Fruit fly (Drosophila melanogaster) whole organism, embryonic: ENCODE measurements around the gene CG5096.

Experiments
- Abd-B ChIP-seq: fragments of 200-800 bp; sonication (Bioruptor generic); optimal IDR thresholded peaks from 2 replicates; lab custom pipeline; 2018; ENCODE audit warnings: missing biosample characterization, mild to moderate bottlenecking, missing genetic modification characterization, moderate library complexity
- B-H2 ChIP-seq: fragments of 200-800 bp; sonication (Bioruptor generic); optimal IDR thresholded peaks from 2 replicates; lab custom pipeline; 2018; ENCODE audit warnings: missing biosample characterization, mild to moderate bottlenecking, missing genetic modification characterization
- BEAF-32 ChIP-seq: fragments of 200-800 bp; sonication (Bioruptor generic); optimal IDR thresholded peaks from 3 replicates; lab custom pipeline; 2017; ENCODE audit warnings: missing biosample characterization, missing genetic modification characterization, mild to moderate bottlenecking, moderate library complexity, missing genetic modification reagents
- CG10147 ChIP-seq: fragments of 200-800 bp; sonication (Bioruptor generic); optimal IDR thresholded peaks from 2 replicates; lab custom pipeline; 2019; ENCODE audit warnings: missing biosample characterization, mild to moderate bottlenecking, missing genetic modification characterization, moderate library complexity
- CG11085 ChIP-seq: fragments of 200-800 bp; sonication (Bioruptor generic); IDR thresholded peaks from 2 replicates; pipeline ENCODE4 v1.3.6; 2022; ENCODE audit warnings: missing biosample characterization, missing genetic modification characterization
- CG12155 ChIP-seq: fragments of 200-800 bp; sonication (Bioruptor generic); optimal IDR thresholded peaks from 3 replicates; lab custom pipeline; 2016; ENCODE audit warnings: missing biosample characterization, missing genetic modification characterization
- CG13296 ChIP-seq: fragments of 200-800 bp; sonication (Bioruptor generic); optimal IDR thresholded peaks from 3 replicates; lab custom pipeline; 2018; ENCODE audit warnings: missing biosample characterization, mild to moderate bottlenecking, missing genetic modification characterization
- CG14710 ChIP-seq: fragments of 200-800 bp; sonication (Bioruptor generic); optimal IDR thresholded peaks from 3 replicates; lab custom pipeline; 2019; ENCODE audit warnings: missing biosample characterization, mild to moderate bottlenecking, missing genetic modification characterization, moderate library complexity
- CG17829 ChIP-seq: fragments of 200-800 bp; optimal IDR thresholded peaks from 2 replicates; lab custom pipeline; 2019; ENCODE audit warnings: missing biosample characterization, mild to moderate bottlenecking, missing genetic modification characterization, moderate library complexity
- CG30020 ChIP-seq: fragments of 200-800 bp; optimal IDR thresholded peaks from 2 replicates; lab custom pipeline; 2019; ENCODE audit warnings: missing biosample characterization, mild to moderate bottlenecking, missing genetic modification characterization, moderate library complexity
- CG31441 ChIP-seq: fragments of 200-800 bp; sonication (Bioruptor generic); IDR thresholded peaks from 2 replicates; pipeline ENCODE4 v1.3.6; 2022; ENCODE audit warnings: missing biosample characterization, missing genetic modification characterization
- CG33557 ChIP-seq: fragments of 200-800 bp; sonication (Bioruptor generic); optimal IDR thresholded peaks from 2 replicates; lab custom pipeline; 2019; ENCODE audit warnings: missing biosample characterization, mild to moderate bottlenecking, missing genetic modification characterization, moderate library complexity
- CG34224 ChIP-seq: fragments of 200-800 bp; sonication (Bioruptor generic); IDR thresholded peaks from 3 replicates; pipeline ENCODE4 v1.3.6; 2022; ENCODE audit warnings: missing biosample characterization, missing genetic modification characterization; ENCODE audit not compliant: partially characterized antibody
- CG4617 ChIP-seq: fragments of 200-800 bp; sonication (Bioruptor generic); optimal IDR thresholded peaks from 3 replicates; lab custom pipeline; 2016; ENCODE audit warnings: missing biosample characterization, missing genetic modification characterization, borderline replicate concordance
- CG6654 ChIP-seq: fragments of 200-800 bp; sonication (Bioruptor generic); optimal IDR thresholded peaks from 2 replicates; lab custom pipeline; 2017; ENCODE audit warnings: missing biosample characterization, mild to moderate bottlenecking, missing genetic modification characterization
- CG6791 ChIP-seq: fragments of 200-800 bp; sonication (Bioruptor generic); IDR thresholded peaks from 3 replicates; pipeline ENCODE4 v1.3.6; 2022; ENCODE audit warnings: missing biosample characterization, missing genetic modification characterization; ENCODE audit not compliant: partially characterized antibody
- CG7963 ChIP-seq: fragments of 200-800 bp; sonication (Bioruptor generic); IDR thresholded peaks from 3 replicates; pipeline ENCODE4 v1.3.6; 2022; ENCODE audit warnings: missing biosample characterization, missing genetic modification characterization; ENCODE audit not compliant: partially characterized antibody
- CG8290 ChIP-seq, 3 experiments: fragments of 200-800 bp; sonication (Bioruptor generic); optimal IDR thresholded peaks; 2 replicates each; lab custom pipeline; 2016 to 2019; ENCODE audit warnings: missing biosample characterization in 3 of 3, missing genetic modification characterization in 3 of 3, mild to moderate bottlenecking in 2 of 3, moderate library complexity in 1 of 3
- CG8924 ChIP-seq: fragments of 200-800 bp; optimal IDR thresholded peaks from 3 replicates; lab custom pipeline; 2019; ENCODE audit warnings: missing biosample characterization, mild to moderate bottlenecking, missing genetic modification characterization, moderate library complexity
- D ChIP-seq, 2 experiments: fragments of 200-800 bp in 1 of 2; fragments of >200 bp in 1 of 2; sonication (Bioruptor generic) in 1 of 2; optimal IDR thresholded peaks; 2 replicates in 1 of 2; 3 replicates in 1 of 2; lab custom pipeline; 2017; ENCODE audit warnings: mild to moderate bottlenecking in 1 of 2, missing biosample characterization in 1 of 2, missing genetic modification characterization in 1 of 2, missing genetic modification reagents in 1 of 2
- Dad ChIP-seq: fragments of 200-800 bp; sonication (Bioruptor generic); optimal IDR thresholded peaks from 3 replicates; lab custom pipeline; 2016; ENCODE audit warnings: missing biosample characterization, missing genetic modification characterization
- Dll ChIP-seq: fragments of 200-800 bp; sonication (Bioruptor generic); IDR thresholded peaks from 4 replicates; pipeline ENCODE4 v1.3.6; 2022; ENCODE audit warnings: missing biosample characterization, missing genetic modification characterization; ENCODE audit not compliant: partially characterized antibody
- Dref ChIP-seq: fragments of 200-800 bp; sonication (Bioruptor generic); IDR thresholded peaks from 2 replicates; pipeline ENCODE4 v1.3.6; 2022; ENCODE audit warnings: missing biosample characterization, missing genetic modification characterization
- Fer2 ChIP-seq: fragments of 200-800 bp; sonication (Bioruptor generic); optimal IDR thresholded peaks from 2 replicates; lab custom pipeline; 2018; ENCODE audit warnings: missing biosample characterization, mild to moderate bottlenecking, missing genetic modification characterization, moderate library complexity
- MESR4 ChIP-seq: fragments of 200-800 bp; sonication (Bioruptor generic); optimal IDR thresholded peaks from 2 replicates; lab custom pipeline; 2018; ENCODE audit warnings: missing biosample characterization, mild to moderate bottlenecking, missing genetic modification characterization, moderate library complexity
- Med ChIP-seq: fragments of 200-800 bp; sonication (Bioruptor generic); peaks from one replicate; lab custom pipeline; 2016; ENCODE audit warnings: missing biosample characterization, missing genetic modification characterization, mild to moderate bottlenecking, inconsistent platforms, moderate library complexity
- Six4 ChIP-seq: fragments of 200-800 bp; sonication (Bioruptor generic); optimal IDR thresholded peaks from 2 replicates; lab custom pipeline; 2016; ENCODE audit warnings: missing biosample characterization, missing genetic modification characterization
- Sry-β ChIP-seq: fragments of 200-800 bp; sonication (Bioruptor generic); optimal IDR thresholded peaks from 2 replicates; lab custom pipeline; 2018; ENCODE audit warnings: missing biosample characterization, mild to moderate bottlenecking, missing genetic modification characterization, moderate library complexity
- Stat92E ChIP-seq, 3 experiments: fragments of >200 bp in 2 of 3; fragments of 200-800 bp in 1 of 3; sonication (Bioruptor generic) in 1 of 3; optimal IDR thresholded peaks; 2 replicates each; lab custom pipeline; 2017 to 2019; ENCODE audit warnings: missing biosample characterization in 3 of 3, missing genetic modification characterization in 3 of 3, mild to moderate bottlenecking in 1 of 3, moderate library complexity in 1 of 3
- amos ChIP-seq: fragments of 200-800 bp; sonication (Bioruptor generic); IDR thresholded peaks from 2 replicates; pipeline ENCODE4 v1.3.6; 2022; ENCODE audit warnings: missing biosample characterization, missing genetic modification characterization; ENCODE audit not compliant: partially characterized antibody
- ash1 ChIP-seq: fragments of 200-800 bp; sonication (Bioruptor generic); optimal IDR thresholded peaks from 2 replicates; lab custom pipeline; 2018; ENCODE audit warnings: missing biosample characterization, mild to moderate bottlenecking, missing genetic modification characterization
- bowl ChIP-seq: fragments of 200-800 bp; sonication (Bioruptor generic); IDR thresholded peaks from 2 replicates; pipeline ENCODE4 v1.3.6; 2022; ENCODE audit warnings: missing biosample characterization, missing genetic modification characterization
- cg ChIP-seq: fragments of 200-800 bp; sonication (Bioruptor generic); optimal IDR thresholded peaks from 3 replicates; lab custom pipeline; 2019; ENCODE audit warnings: missing biosample characterization, mild to moderate bottlenecking, missing genetic modification characterization, moderate library complexity
- dimm ChIP-seq: fragments of 200-800 bp; sonication (Bioruptor generic); IDR thresholded peaks from 2 replicates; pipeline ENCODE4 v1.3.6; 2022; ENCODE audit warnings: missing biosample characterization, missing genetic modification characterization
- dm ChIP-seq: fragments of 200-800 bp; sonication (Bioruptor generic); optimal IDR thresholded peaks from 3 replicates; lab custom pipeline; 2016; ENCODE audit warnings: missing biosample characterization, missing genetic modification characterization
- dmrt11E ChIP-seq: fragments of 200-800 bp; sonication (Bioruptor generic); optimal IDR thresholded peaks from 3 replicates; lab custom pipeline; 2018; ENCODE audit warnings: missing biosample characterization, mild to moderate bottlenecking, missing genetic modification characterization, moderate library complexity
- dpn ChIP-seq, 2 experiments: fragments of 200-800 bp; sonication (Bioruptor generic); optimal IDR thresholded peaks; 3 replicates each; lab custom pipeline; 2016; ENCODE audit warnings: missing biosample characterization in 2 of 2, missing genetic modification characterization in 2 of 2
- emc ChIP-seq: fragments of 200-800 bp; sonication (Bioruptor generic); optimal IDR thresholded peaks from 2 replicates; lab custom pipeline; 2016; ENCODE audit warnings: missing biosample characterization, missing genetic modification characterization
- en ChIP-seq: fragments of 200-800 bp; sonication (Bioruptor generic); optimal IDR thresholded peaks from 2 replicates; lab custom pipeline; 2016; ENCODE audit warnings: missing biosample characterization, missing genetic modification characterization
- eve ChIP-seq, 2 experiments: fragments of >200 bp; optimal IDR thresholded peaks; 2 replicates each; lab custom pipeline; 2017; ENCODE audit warnings: missing biosample characterization in 2 of 2, missing genetic modification characterization in 2 of 2
- her ChIP-seq: fragments of 200-800 bp; sonication (Bioruptor generic); optimal IDR thresholded peaks from 2 replicates; lab custom pipeline; 2016; ENCODE audit warnings: missing biosample characterization, missing genetic modification characterization
- knrl ChIP-seq: fragments of 200-800 bp; sonication (Bioruptor generic); IDR thresholded peaks from 3 replicates; pipeline ENCODE4 v1.3.6; 2022; ENCODE audit warnings: missing biosample characterization, missing genetic modification characterization; ENCODE audit not compliant: partially characterized antibody
- peb ChIP-seq: fragments of 200-800 bp; sonication (Bioruptor generic); IDR thresholded peaks from 2 replicates; pipeline ENCODE4 v1.3.6; 2022; ENCODE audit warnings: missing biosample characterization, missing genetic modification characterization
- sr ChIP-seq: fragments of 200-800 bp; sonication (Bioruptor generic); IDR thresholded peaks from 3 replicates; pipeline ENCODE4 v1.3.6; 2022; ENCODE audit warnings: missing biosample characterization, missing genetic modification characterization
- ssp ChIP-seq: fragments of 200-800 bp; sonication (Bioruptor generic); IDR thresholded peaks from 2 replicates; pipeline ENCODE4 v1.3.6; 2022; ENCODE audit warnings: missing biosample characterization, missing genetic modification characterization
- sug ChIP-seq: fragments of 200-800 bp; optimal IDR thresholded peaks from 2 replicates; lab custom pipeline; 2019; ENCODE audit warnings: missing biosample characterization, mild to moderate bottlenecking, missing genetic modification characterization, moderate library complexity
- trem ChIP-seq: fragments of 200-800 bp; optimal IDR thresholded peaks from 3 replicates; lab custom pipeline; 2019; ENCODE audit warnings: missing biosample characterization, mild to moderate bottlenecking, missing genetic modification characterization, moderate library complexity
- wor ChIP-seq: fragments of 200-800 bp; sonication (Bioruptor generic); IDR thresholded peaks from 2 replicates; pipeline ENCODE4 v1.3.6; 2022; ENCODE audit warnings: missing biosample characterization, missing genetic modification characterization

CG5096 gene

DNA sequence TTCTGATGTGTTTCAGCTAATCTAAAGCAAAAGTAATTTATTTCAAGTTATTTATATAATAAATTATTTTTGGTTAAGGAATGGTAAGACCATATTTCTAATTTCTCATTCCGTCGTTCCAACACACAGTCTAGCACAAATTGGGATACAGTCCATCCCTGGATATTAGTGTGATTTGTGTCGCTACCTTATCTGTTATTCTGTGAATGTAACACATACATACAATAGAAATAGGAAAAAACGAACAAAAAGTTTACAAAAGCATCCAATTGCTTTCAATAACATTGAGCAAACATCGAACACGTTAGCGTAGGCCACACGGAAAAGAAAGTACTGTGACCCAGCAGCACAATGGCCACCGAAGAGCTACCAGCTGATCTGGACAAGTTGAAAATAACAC is 15.5 kb upstream of the CG5096 start, which contains the start of gene CG5056 (continued):
- TF ChIP-seq dmrt11E (tag; lab: Kevin White, UChicago): peak; percentile 13
- no peak for TF ChIP-seq CG6654
- TF ChIP-seq emc: no peak
- TF ChIP-seq Sry-β (GFP tag; lab: Kevin White, UChicago): peak; percentile 50
- TF ChIP-seq wor (GFP tag; lab: Robert Waterston, UW): no peak
- peak in 1 of 3 experiments; percentile 77 for TF ChIP-seq Stat92E (GFP tag; optimal IDR thresholded peaks at IDR 0.05; lab: Kevin White, UChicago)
- TF ChIP-seq eve (GFP tag; optimal IDR thresholded peaks at IDR 0.05; lab: Kevin White, UChicago): no peak
- peak in 1 of 2 experiments; percentile 31 for TF ChIP-seq dpn (GFP tag; optimal IDR thresholded peaks at IDR 0.05; lab: Kevin White, UChicago)
- TF ChIP-seq ash1 (GFP tag; lab: Kevin White, UChicago): no peak
- no peak for TF ChIP-seq CG12155 (GFP tag; lab: Kevin White, UChicago)
- TF ChIP-seq Dad (GFP tag; lab: Kevin White, UChicago): no peak
- no peak for TF ChIP-seq dimm
- TF ChIP-seq Dref: peak; percentile 39
- TF ChIP-seq Abd-B (GFP tag; lab: Kevin White, UChicago): peak; percentile 36
- TF ChIP-seq ssp: peak; percentile 39; the same call in 1 of the 2 replicates
- TF ChIP-seq CG8924: peak; percentile 59
- peak; percentile 64 for TF ChIP-seq cg (GFP tag; lab: Kevin White, UChicago)
- TF ChIP-seq CG13296 (GFP tag; lab: Kevin White, UChicago): no peak
- TF ChIP-seq CG34224: no peak
- no peak for TF ChIP-seq sr (GFP tag; lab: Robert Waterston, UW)
- TF ChIP-seq CG31441 (GFP tag; lab: Robert Waterston, UW): no peak
- TF ChIP-seq CG8290 (GFP tag; optimal IDR thresholded peaks at IDR 0.05; lab: Kevin White, UChicago): peak; percentile 12
- no peak for TF ChIP-seq CG8290 (tag; optimal IDR thresholded peaks at IDR 0.05; lab: Kevin White, UChicago)
- 0 out of 3 replicates have a peak, but pooled peaks have one; percentile 25 for TF ChIP-seq CG6791
- peak; percentile 44 for TF ChIP-seq BEAF-32 (GFP tag; lab: Kevin White, UChicago)
- TF ChIP-seq her: peak; percentile 95
- TF ChIP-seq sug (tag; lab: Kevin White, UChicago): peak; percentile 37
- no peak for TF ChIP-seq B-H2 (GFP tag; lab: Kevin White, UChicago)
- no peak for TF ChIP-seq bowl (GFP tag; lab: Robert Waterston, UW)
- TF ChIP-seq CG30020 (tag; lab: Kevin White, UChicago): peak; percentile 100
- TF ChIP-seq Six4 (GFP tag; lab: Kevin White, UChicago): no peak
- TF ChIP-seq MESR4: peak; percentile 95
- TF ChIP-seq knrl (GFP tag; lab: Robert Waterston, UW): peak; percentile 39; the same call in 1 of the 3 replicates
- TF ChIP-seq trem: peak; percentile 69
- no peak for TF ChIP-seq CG11085
- peak; percentile 47 for TF ChIP-seq CG17829 (tag; lab: Kevin White, UChicago)
- peak; percentile 94 for TF ChIP-seq CG4617 (GFP tag; lab: Kevin White, UChicago)
- no peak for TF ChIP-seq CG7963 (GFP tag; lab: Robert Waterston, UW)
- no peak for TF ChIP-seq en (GFP tag; lab: Kevin White, UChicago)
- TF ChIP-seq peb: no peak
- TF ChIP-seq Med (GFP tag; lab: Kevin White, UChicago): peak; percentile 78
- TF ChIP-seq amos (GFP tag; lab: Robert Waterston, UW): peak; percentile 10; the same call in 1 of the 2 replicates
- no peak for TF ChIP-seq CG33557 (GFP tag; lab: Kevin White, UChicago)
- TF ChIP-seq CG10147 (GFP tag; lab: Kevin White, UChicago): peak; percentile 48
- TF ChIP-seq Fer2 (tag; lab: Kevin White, UChicago): no peak
- peak; percentile 28; the same call in 1 of the 4 replicates for TF ChIP-seq Dll
- no peak for TF ChIP-seq dm (GFP tag; lab: Kevin White, UChicago)
- TF ChIP-seq D (optimal IDR thresholded peaks at IDR 0.05; lab: Kevin White, UChicago): no peak
- TF ChIP-seq D (GFP tag; optimal IDR thresholded peaks at IDR 0.05; lab: Kevin White, UChicago): peak; percentile 22
- peak; percentile 65 for TF ChIP-seq CG14710 (tag; lab: Kevin White, UChicago)
